Worm (Caenorhabditis elegans) whole organism, mixed stage, embryonic: ENCODE data around the gene glc-3.
"Not testable (repeated sequence)": the region's sequence is repeated elsewhere in the genome, so short reads cannot be mapped to it uniquely, and the experiment has no call there.

Experiments
- M03D4.4 ChIP-seq: sonication (generic microtip); optimal IDR thresholded peaks from 2 replicates; lab custom pipeline; 2017; ENCODE audit warnings: mild to moderate bottlenecking, missing genetic modification characterization, missing compliant biosample characterization
- bed-3 ChIP-seq: fragments of 200-800 bp; sonication (Bioruptor generic); optimal IDR thresholded peaks from 3 replicates; lab custom pipeline; 2018; ENCODE audit warnings: mild to moderate bottlenecking, missing genetic modification characterization, moderate library complexity, missing compliant biosample characterization
- blmp-1 ChIP-seq: fragments of 150-350 bp; optimal IDR thresholded peaks from 2 replicates; lab custom pipeline; 2014; ENCODE audit warnings: missing biosample characterization, missing genetic modification characterization
- ceh-39 ChIP-seq: fragments of 150-350 bp; optimal IDR thresholded peaks from 2 replicates; lab custom pipeline; 2014; ENCODE audit warnings: missing biosample characterization, missing genetic modification characterization
- ceh-43 ChIP-seq: fragments of 200-800 bp; sonication (Bioruptor generic); optimal IDR thresholded peaks from 2 replicates; lab custom pipeline; 2018; ENCODE audit warnings: mild to moderate bottlenecking, missing genetic modification characterization, moderate library complexity, missing compliant biosample characterization
- ceh-83 ChIP-seq: fragments of 200-800 bp; sonication (Bioruptor generic); optimal IDR thresholded peaks from 2 replicates; lab custom pipeline; 2018; ENCODE audit warnings: mild to moderate bottlenecking, missing genetic modification characterization, missing compliant biosample characterization
- ces-1 ChIP-seq: fragments of 150-350 bp; optimal IDR thresholded peaks from 2 replicates; lab custom pipeline; 2014; ENCODE audit warnings: missing biosample characterization, missing genetic modification reagents, missing genetic modification characterization
- cnd-1 ChIP-seq: fragments of 200-800 bp; sonication (Bioruptor generic); optimal IDR thresholded peaks from 2 replicates; lab custom pipeline; 2018; ENCODE audit warnings: mild to moderate bottlenecking, missing genetic modification characterization, missing compliant biosample characterization
- drap-1 ChIP-seq: fragments of 200-800 bp; sonication (Bioruptor generic); optimal IDR thresholded peaks from 3 replicates; lab custom pipeline; 2018; ENCODE audit warnings: mild to moderate bottlenecking, missing genetic modification characterization, missing compliant biosample characterization
- elt-1 ChIP-seq: sonication (generic microtip); optimal IDR thresholded peaks from 2 replicates; lab custom pipeline; 2017; ENCODE audit warnings: missing genetic modification characterization, mild to moderate bottlenecking, missing compliant biosample characterization, antibody characterized with exemption, moderate library complexity, borderline replicate concordance; ENCODE audit not compliant: insufficient read depth
- elt-3 ChIP-seq: fragments of 150-350 bp; optimal IDR thresholded peaks from 2 replicates; lab custom pipeline; 2014; ENCODE audit warnings: missing biosample characterization, missing genetic modification characterization
- flh-1 ChIP-seq: fragments of 200-800 bp; sonication (Bioruptor generic); optimal IDR thresholded peaks from 2 replicates; lab custom pipeline; 2018; ENCODE audit warnings: mild to moderate bottlenecking, missing genetic modification characterization, moderate library complexity, missing compliant biosample characterization
- ham-2 ChIP-seq: fragments of 200-800 bp; sonication (Bioruptor generic); optimal IDR thresholded peaks from 2 replicates; lab custom pipeline; 2018; ENCODE audit warnings: mild to moderate bottlenecking, missing genetic modification characterization, missing compliant biosample characterization
- hlh-1 ChIP-seq: fragments of 150-350 bp; optimal IDR thresholded peaks from 2 replicates; lab custom pipeline; 2014; ENCODE audit warnings: missing biosample characterization, missing genetic modification reagents, missing genetic modification characterization
- lin-32 ChIP-seq: fragments of 200-800 bp; sonication (Bioruptor generic); optimal IDR thresholded peaks from 2 replicates; lab custom pipeline; 2018; ENCODE audit warnings: mild to moderate bottlenecking, missing genetic modification characterization, missing compliant biosample characterization
- lsy-2 ChIP-seq: fragments of 150-350 bp; optimal IDR thresholded peaks from 2 replicates; lab custom pipeline; 2014; ENCODE audit warnings: missing biosample characterization, missing genetic modification characterization
- mab-5 ChIP-seq: fragments of 150-350 bp; optimal IDR thresholded peaks from 2 replicates; lab custom pipeline; 2014; ENCODE audit warnings: missing biosample characterization, missing genetic modification characterization
- mls-2 ChIP-seq: sonication (generic microtip); optimal IDR thresholded peaks from 2 replicates; lab custom pipeline; 2016; ENCODE audit warnings: mild to moderate bottlenecking, missing genetic modification characterization, moderate library complexity, missing compliant biosample characterization
- nhr-12 ChIP-seq: fragments of 150-350 bp; optimal IDR thresholded peaks from 2 replicates; lab custom pipeline; 2014; ENCODE audit warnings: missing biosample characterization, missing genetic modification characterization
- nhr-2 ChIP-seq: fragments of 150-350 bp; optimal IDR thresholded peaks from 2 replicates; lab custom pipeline; 2014; ENCODE audit warnings: missing biosample characterization, missing genetic modification characterization
- nhr-237 ChIP-seq: fragments of 150-350 bp; optimal IDR thresholded peaks from 2 replicates; lab custom pipeline; 2014; ENCODE audit warnings: missing biosample characterization, missing genetic modification characterization
- nhr-28 ChIP-seq: fragments of 150-350 bp; optimal IDR thresholded peaks from 2 replicates; lab custom pipeline; 2014; ENCODE audit warnings: missing biosample characterization, missing genetic modification characterization
- nhr-76 ChIP-seq: sonication (generic microtip); optimal IDR thresholded peaks from 2 replicates; lab custom pipeline; 2017; ENCODE audit warnings: missing biosample characterization, missing genetic modification characterization
- pha-4 ChIP-seq: fragments of 150-350 bp; optimal IDR thresholded peaks from 2 replicates; lab custom pipeline; 2018; ENCODE audit warnings: missing biosample characterization, missing genetic modification reagents, missing genetic modification characterization
- sem-2 ChIP-seq: fragments of 200-800 bp; sonication (Bioruptor generic); optimal IDR thresholded peaks from 2 replicates; lab custom pipeline; 2018; ENCODE audit warnings: mild to moderate bottlenecking, missing genetic modification characterization, missing compliant biosample characterization
- snpc-4 ChIP-seq: fragments of 150-350 bp; optimal IDR thresholded peaks from 2 replicates; lab custom pipeline; 2014; ENCODE audit warnings: missing biosample characterization, missing genetic modification characterization
- sptf-1 ChIP-seq: sonication (generic microtip); optimal IDR thresholded peaks from 2 replicates; lab custom pipeline; 2017; ENCODE audit warnings: mild to moderate bottlenecking, missing genetic modification characterization, moderate library complexity, missing compliant biosample characterization
- tbx-8 ChIP-seq: fragments of 200-800 bp; sonication (Bioruptor generic); optimal IDR thresholded peaks from 2 replicates; lab custom pipeline; 2018; ENCODE audit warnings: mild to moderate bottlenecking, missing genetic modification characterization, moderate library complexity, missing compliant biosample characterization
- unc-120 ChIP-seq: sonication (generic microtip); optimal IDR thresholded peaks from 2 replicates; lab custom pipeline; 2017; ENCODE audit warnings: missing genetic modification characterization, missing compliant biosample characterization; ENCODE audit not compliant: poor library complexity, severe bottlenecking
- unc-39 ChIP-seq: fragments of 150-350 bp; optimal IDR thresholded peaks from 2 replicates; lab custom pipeline; 2014; ENCODE audit warnings: missing biosample characterization, missing genetic modification characterization
- unc-62 ChIP-seq: fragments of 150-350 bp; optimal IDR thresholded peaks from 2 replicates; lab custom pipeline; 2014; ENCODE audit warnings: missing biosample characterization, missing genetic modification reagents, missing genetic modification characterization
- ztf-11 ChIP-seq: fragments of 150-350 bp; optimal IDR thresholded peaks from 2 replicates; lab custom pipeline; 2014; ENCODE audit warnings: missing biosample characterization, missing genetic modification characterization

Gene glc-3

ce11 chrV:5487180-5487579, 33.7 kb upstream of the glc-3 start:
- TF ChIP-seq mab-5 (tag; lab: Kevin White, UChicago) (no peak), cnd-1 (tag; lab: Kevin White, UChicago) (no peak), pha-4 (tag; lab: Kevin White, UChicago) (no peak), drap-1 (no peak), nhr-2 (tag; lab: Kevin White, UChicago) (no peak), nhr-28 (tag; lab: Kevin White, UChicago) (no peak), tbx-8 (no peak), snpc-4 (tag; lab: Kevin White, UChicago) (no peak), elt-3 (no peak), unc-62 (no peak), nhr-76 (tag; lab: Kevin White, UChicago) (no peak), mls-2 (tag; lab: Kevin White, UChicago) (no peak), elt-1 (no peak), blmp-1 (tag; lab: Kevin White, UChicago) (no peak)
- TF ChIP-seq, all 35 proteins: peak for 0

DNA sequence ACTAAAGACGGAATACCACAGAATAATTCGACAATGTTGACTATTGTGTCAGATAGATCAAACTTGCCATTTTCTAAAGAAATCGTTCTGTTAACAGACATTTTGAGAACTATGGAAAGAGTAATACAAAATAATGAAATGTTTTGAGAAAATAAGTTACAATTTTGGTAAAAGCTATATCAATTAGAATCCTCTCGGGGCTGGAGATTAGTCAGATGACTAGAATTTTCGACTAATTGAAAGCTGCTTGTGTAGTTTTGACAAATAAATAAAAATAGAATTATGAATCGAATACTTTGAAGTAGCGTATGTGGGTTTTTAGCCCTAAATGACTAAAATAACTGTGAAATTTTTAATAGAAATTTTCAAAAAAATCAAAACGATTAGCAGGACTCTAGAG, 31.4 kb upstream of the glc-3 start, which contains the start of gene srg-65:
srg-65 (minus strand) TSS at position 101 of the 400 bp plus-strand sequence.
- TF ChIP-seq elt-3 (no peak), tbx-8 (no peak), nhr-2 (tag; lab: Kevin White, UChicago) (no peak), unc-120 (no peak), nhr-28 (tag; lab: Kevin White, UChicago) (no peak), unc-39 (tag; lab: Kevin White, UChicago) (no peak), pha-4 (tag; lab: Kevin White, UChicago) (no peak), nhr-12 (no peak), drap-1 (no peak), mls-2 (tag; lab: Kevin White, UChicago) (no peak), ces-1 (GFP tag; lab: Kevin White, UChicago) (no peak), bed-3 (GFP tag; lab: Kevin White, UChicago) (no peak), lsy-2 (tag; lab: Kevin White, UChicago) (no peak), blmp-1 (tag; lab: Kevin White, UChicago) (no peak), ham-2 (no peak), ceh-43 (GFP tag; lab: Kevin White, UChicago) (no peak), nhr-237 (tag; lab: Kevin White, UChicago) (no peak), sptf-1 (tag; lab: Kevin White, UChicago) (no peak)

- TF ChIP-seq nhr-12 (no peak), M03D4.4 (tag; lab: Kevin White, UChicago) (no peak), lin-32 (GFP tag; lab: Kevin White, UChicago) (no peak), flh-1 (GFP tag; lab: Kevin White, UChicago) (no peak), sem-2 (no peak), cnd-1 (tag; lab: Kevin White, UChicago) (no peak), mab-5 (tag; lab: Kevin White, UChicago) (no peak)
Measured at ce11 chrV:5482315-5482714, 28.8 kb upstream of the glc-3 start, which contains the start of gene srg-66. srg-66 (minus strand) TSS chrV:5482415.

DNA sequence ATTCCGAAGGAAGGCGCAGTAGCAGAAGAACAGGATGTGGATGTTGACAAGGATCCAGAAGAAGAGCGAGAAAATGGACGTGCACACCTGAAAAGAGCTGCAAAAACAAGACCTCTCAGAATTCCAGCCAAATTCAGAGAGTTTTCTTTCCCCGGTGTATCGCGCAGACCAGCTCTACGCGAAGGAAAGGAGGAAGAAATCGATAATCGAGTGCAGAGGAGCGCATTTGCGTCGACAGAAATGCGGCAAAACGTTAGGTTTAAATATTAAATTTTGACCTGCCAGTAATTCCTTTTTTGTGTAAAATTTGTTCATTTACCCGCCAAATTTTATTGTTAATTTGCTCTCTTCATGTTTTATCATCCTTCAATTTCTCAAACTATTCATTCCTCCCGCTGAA, 24.2 kb upstream of the glc-3 start:
- TF ChIP-seq nhr-237 (tag; lab: Kevin White, UChicago) (no peak), pha-4 (tag; lab: Kevin White, UChicago) (no peak), blmp-1 (tag; lab: Kevin White, UChicago) (no peak), nhr-28 (tag; lab: Kevin White, UChicago) (no peak), elt-3 (no peak), ceh-83 (no peak), cnd-1 (tag; lab: Kevin White, UChicago) (no peak), ceh-39 (no peak), flh-1 (GFP tag; lab: Kevin White, UChicago) (no peak), snpc-4 (tag; lab: Kevin White, UChicago) (no peak), lin-32 (GFP tag; lab: Kevin White, UChicago) (no peak), unc-39 (tag; lab: Kevin White, UChicago) (no peak)

DNA sequence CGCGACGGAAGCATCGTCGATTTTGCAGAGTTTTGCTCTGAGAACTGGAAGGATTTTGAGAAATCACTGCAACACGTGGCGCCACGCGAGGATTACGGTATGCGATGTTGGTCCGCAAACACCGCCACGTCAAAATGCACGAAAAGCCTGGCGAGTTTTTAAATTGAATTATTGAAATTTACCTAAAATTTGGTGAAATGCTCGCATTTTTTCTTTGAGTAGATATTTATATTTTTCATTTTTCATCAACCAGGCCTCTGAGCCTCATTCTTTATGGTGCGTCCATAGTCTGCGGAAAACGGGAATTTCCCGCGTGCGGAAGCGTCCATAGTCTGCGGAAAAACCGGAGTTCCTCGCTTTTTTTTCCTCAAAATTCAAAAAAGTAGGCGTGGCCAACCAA, 17.4 kb upstream of the glc-3 start, which contains the start of gene ZC317.7:
ZC317.7 (minus strand) TSS at position 101 of the 400 bp plus-strand sequence.
- not testable (repeated sequence) for TF ChIP-seq ztf-11 (tag; lab: Kevin White, UChicago); hlh-1; cnd-1 (tag; lab: Kevin White, UChicago)
